Worm (Caenorhabditis elegans) whole organism, midembryonic: Measurements from ENCODE around the gene vha-18.

Experiments
- T22C8.4 ChIP-seq: fragments of 200-800 bp; sonication (Bioruptor generic); IDR thresholded peaks from 2 replicates; pipeline ENCODE4 v1.3.6; 2022; ENCODE audit warnings: missing genetic modification characterization, missing compliant biosample characterization
- cog-1 ChIP-seq: sonication (generic microtip); optimal IDR thresholded peaks from 2 replicates; lab custom pipeline; 2016; ENCODE audit warnings: missing genetic modification characterization, missing compliant biosample characterization
- flt-1 ChIP-seq: fragments of 200-800 bp; sonication (Bioruptor generic); IDR thresholded peaks from 2 replicates; pipeline ENCODE4 v1.3.6; 2022; ENCODE audit warnings: missing genetic modification characterization, missing compliant biosample characterization
- klf-2 ChIP-seq: fragments of 200-800 bp; sonication (Bioruptor generic); conservative IDR thresholded peaks from 2 replicates; pipeline ENCODE4 v1.3.6; 2022; ENCODE audit warnings: missing genetic modification reagents, missing genetic modification characterization, missing compliant biosample characterization
- med-1 ChIP-seq: sonication (generic microtip); optimal IDR thresholded peaks from 2 replicates; lab custom pipeline; 2017; ENCODE audit warnings: missing genetic modification characterization, mild to moderate bottlenecking, missing compliant biosample characterization, antibody characterized with exemption, missing genetic modification reagents; ENCODE audit not compliant: insufficient read depth
- ref-1 ChIP-seq: fragments of 200-800 bp; sonication (Bioruptor generic); conservative IDR thresholded peaks from 2 replicates; pipeline ENCODE4 v1.3.6; 2022; ENCODE audit warnings: missing genetic modification reagents, missing genetic modification characterization, missing compliant biosample characterization
- tab-1 ChIP-seq: fragments of 200-800 bp; sonication (Bioruptor generic); IDR thresholded peaks from 2 replicates; pipeline ENCODE4 v1.3.6; 2022; ENCODE audit warnings: missing genetic modification characterization, missing compliant biosample characterization
- ztf-23 ChIP-seq: fragments of 200-800 bp; sonication (Bioruptor generic); IDR thresholded peaks from 2 replicates; pipeline ENCODE4 v1.3.6; 2022; ENCODE audit warnings: missing genetic modification reagents, missing genetic modification characterization, missing compliant biosample characterization
- ztf-29 ChIP-seq: fragments of 200-800 bp; sonication (Bioruptor generic); IDR thresholded peaks from 2 replicates; pipeline ENCODE4 v1.3.6; 2022; ENCODE audit warnings: missing genetic modification reagents, missing genetic modification characterization, missing compliant biosample characterization

DNA sequence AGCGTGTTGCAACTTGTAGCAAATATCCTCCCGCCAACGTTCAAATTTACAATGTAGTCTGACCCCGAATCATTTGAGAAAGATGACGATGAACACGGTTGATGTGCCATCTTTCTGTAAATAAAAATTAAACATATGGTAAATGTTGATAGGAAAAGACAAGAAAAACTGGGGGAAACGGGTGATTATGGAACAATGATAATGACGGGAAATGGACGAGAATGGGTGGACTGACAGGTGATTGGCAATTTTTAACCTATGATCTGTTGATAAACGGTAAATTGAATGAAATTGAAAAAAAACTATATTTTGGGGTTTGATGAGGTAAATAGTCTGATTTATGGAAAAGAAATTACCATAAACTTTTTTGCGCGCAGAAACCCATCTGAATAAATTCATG lies 47.0 kb upstream of the vha-18 start, which contains the start of gene T23B12.6:
- TF ChIP-seq ztf-23 (GFP tag; lab: Robert Waterston, UW), result no peak
- TF ChIP-seq flt-1, result no peak
- TF ChIP-seq T22C8.4 (GFP tag; lab: Robert Waterston, UW), result no peak
- no peak for TF ChIP-seq ref-1 (GFP tag; lab: Robert Waterston, UW)
- no peak for TF ChIP-seq cog-1 (tag; lab: Kevin White, UChicago)
- no peak for TF ChIP-seq tab-1
- no peak for TF ChIP-seq ztf-29 (GFP tag; lab: Robert Waterston, UW)
- TF ChIP-seq klf-2, result no peak
- TF ChIP-seq med-1, result no peak
